Worm (Caenorhabditis elegans) whole organism, late embryonic: ENCODE measurements around the gene str-130.

ENCODE experiments used
- C38D4.7 ChIP-seq: fragments of 200-800 bp; sonication (Bioruptor generic); optimal IDR thresholded peaks from 2 replicates; lab custom pipeline; 2018; ENCODE audit warnings: mild to moderate bottlenecking, missing genetic modification characterization, moderate library complexity, missing compliant biosample characterization
- Y22D7AL.16 ChIP-seq: sonication (generic microtip); optimal IDR thresholded peaks from 2 replicates; lab custom pipeline; 2016; ENCODE audit warnings: missing genetic modification characterization, missing compliant biosample characterization
- ama-1 ChIP-seq: fragments of 150-350 bp; optimal IDR thresholded peaks from 2 replicates; lab custom pipeline; 2014
- ceh-19 ChIP-seq: fragments of 200-800 bp; sonication (Bioruptor generic); optimal IDR thresholded peaks from 2 replicates; lab custom pipeline; 2018; ENCODE audit warnings: mild to moderate bottlenecking, missing genetic modification characterization, missing compliant biosample characterization
- ceh-2 ChIP-seq: sonication (generic microtip); optimal IDR thresholded peaks from 2 replicates; lab custom pipeline; 2016; ENCODE audit warnings: missing genotype, missing genetic modification characterization, missing compliant biosample characterization
- ceh-31 ChIP-seq: sonication (generic microtip); optimal IDR thresholded peaks from 2 replicates; lab custom pipeline; 2016; ENCODE audit warnings: missing genetic modification characterization, missing compliant biosample characterization
- ceh-34 ChIP-seq: sonication (generic microtip); optimal IDR thresholded peaks from 2 replicates; lab custom pipeline; 2016; ENCODE audit warnings: mild to moderate bottlenecking, missing genetic modification characterization, missing compliant biosample characterization
- ceh-45 ChIP-seq: fragments of 200-800 bp; sonication (Bioruptor generic); IDR thresholded peaks from 2 replicates; pipeline ENCODE4 v1.3.6; 2022; ENCODE audit warnings: missing genetic modification reagents, missing genetic modification characterization, missing compliant biosample characterization
- dmd-4 ChIP-seq: sonication (generic microtip); optimal IDR thresholded peaks from 2 replicates; lab custom pipeline; 2016; ENCODE audit warnings: borderline replicate concordance, missing genetic modification characterization, missing compliant biosample characterization
- dve-1 ChIP-seq: sonication (generic microtip); optimal IDR thresholded peaks from 2 replicates; lab custom pipeline; 2017; ENCODE audit warnings: antibody characterized with exemption, mild to moderate bottlenecking, missing genetic modification characterization, missing compliant biosample characterization
- elt-4 ChIP-seq: sonication (generic microtip); optimal IDR thresholded peaks from 2 replicates; lab custom pipeline; 2016; ENCODE audit warnings: missing genetic modification characterization, missing compliant biosample characterization
- ets-4 ChIP-seq: sonication (generic microtip); optimal IDR thresholded peaks from 2 replicates; lab custom pipeline; 2016; ENCODE audit warnings: missing genetic modification characterization, missing compliant biosample characterization
- eyg-1 ChIP-seq: sonication (generic microtip); optimal IDR thresholded peaks from 2 replicates; lab custom pipeline; 2016; ENCODE audit warnings: missing genotype, missing genetic modification characterization, missing compliant biosample characterization
- fax-1 ChIP-seq: sonication (generic microtip); optimal IDR thresholded peaks from 2 replicates; lab custom pipeline; 2016; ENCODE audit warnings: missing genotype, missing genetic modification characterization, missing compliant biosample characterization
- fkh-10 ChIP-seq: fragments of 150-350 bp; optimal IDR thresholded peaks from 2 replicates; lab custom pipeline; 2014; ENCODE audit warnings: missing biosample characterization, missing genetic modification reagents, missing genetic modification characterization
- fkh-6 ChIP-seq: sonication (generic microtip); optimal IDR thresholded peaks from 2 replicates; lab custom pipeline; 2016; ENCODE audit warnings: missing genetic modification characterization, missing compliant biosample characterization
- gmeb-2 ChIP-seq: sonication (generic microtip); optimal IDR thresholded peaks from 2 replicates; lab custom pipeline; 2016; ENCODE audit warnings: missing genetic modification characterization, inconsistent platforms, missing compliant biosample characterization
- hlh-13 ChIP-seq: fragments of 200-800 bp; sonication (Bioruptor generic); optimal IDR thresholded peaks from 2 replicates; lab custom pipeline; 2018; ENCODE audit warnings: mild to moderate bottlenecking, missing genetic modification characterization, missing compliant biosample characterization
- hlh-30 ChIP-seq: sonication (generic microtip); optimal IDR thresholded peaks from 2 replicates; lab custom pipeline; 2017; ENCODE audit warnings: antibody characterized with exemption, missing genetic modification characterization, missing compliant biosample characterization; ENCODE audit not compliant: insufficient read depth
- madf-2 ChIP-seq: sonication (generic microtip); optimal IDR thresholded peaks from 2 replicates; lab custom pipeline; 2017; ENCODE audit warnings: missing genetic modification characterization, missing compliant biosample characterization
- mec-3 ChIP-seq: sonication (generic microtip); optimal IDR thresholded peaks from 2 replicates; lab custom pipeline; 2016; ENCODE audit warnings: borderline replicate concordance, missing genetic modification characterization, missing compliant biosample characterization
- nfya-1 ChIP-seq: sonication (generic microtip); optimal IDR thresholded peaks from 2 replicates; lab custom pipeline; 2017; ENCODE audit warnings: missing genetic modification characterization, mild to moderate bottlenecking, missing compliant biosample characterization, antibody characterized with exemption, moderate library complexity
- npax-4 ChIP-seq: sonication (generic microtip); optimal IDR thresholded peaks from 2 replicates; lab custom pipeline; 2016; ENCODE audit warnings: missing genetic modification characterization, missing compliant biosample characterization
- pag-3 ChIP-seq: sonication (generic microtip); optimal IDR thresholded peaks from 2 replicates; lab custom pipeline; 2016; ENCODE audit warnings: missing compliant biosample characterization, missing genetic modification characterization, borderline replicate concordance
- pax-1 ChIP-seq: fragments of 150-350 bp; optimal IDR thresholded peaks from 2 replicates; lab custom pipeline; 2014; ENCODE audit warnings: missing biosample characterization, missing genetic modification characterization
- pha-2 ChIP-seq: sonication (generic microtip); optimal IDR thresholded peaks from 2 replicates; lab custom pipeline; 2017; ENCODE audit warnings: mild to moderate bottlenecking, missing genetic modification characterization, missing compliant biosample characterization
- pha-4 ChIP-seq: fragments of 150-350 bp; optimal IDR thresholded peaks from 2 replicates; lab custom pipeline; 2018; ENCODE audit warnings: missing biosample characterization, missing genetic modification reagents, missing genetic modification characterization
- rnt-1 ChIP-seq: sonication (generic microtip); optimal IDR thresholded peaks from 2 replicates; lab custom pipeline; 2016; ENCODE audit warnings: missing genetic modification characterization, missing compliant biosample characterization
- sox-2 ChIP-seq: fragments of 200-800 bp; sonication (Bioruptor generic); IDR thresholded peaks from 2 replicates; pipeline ENCODE4 v1.3.6; 2022; ENCODE audit warnings: missing genetic modification reagents, missing genetic modification characterization, missing compliant biosample characterization
- sox-4 ChIP-seq: sonication (generic microtip); optimal IDR thresholded peaks from 2 replicates; lab custom pipeline; 2017; ENCODE audit warnings: mild to moderate bottlenecking, missing genetic modification characterization, inconsistent platforms, missing compliant biosample characterization
- syd-9 ChIP-seq: sonication (generic microtip); optimal IDR thresholded peaks from 2 replicates; lab custom pipeline; 2016; ENCODE audit warnings: mild to moderate bottlenecking, missing genetic modification characterization, moderate library complexity, missing compliant biosample characterization
- tbx-7 ChIP-seq: sonication (generic microtip); optimal IDR thresholded peaks from 2 replicates; lab custom pipeline; 2016; ENCODE audit warnings: missing genotype, missing genetic modification characterization, missing compliant biosample characterization
- ttx-3 ChIP-seq: sonication (generic microtip); optimal IDR thresholded peaks from 2 replicates; lab custom pipeline; 2016; ENCODE audit warnings: missing genetic modification reagents, missing genetic modification characterization, missing compliant biosample characterization
- unc-3 ChIP-seq, 2 experiments: fragments of 200-800 bp in 1 of 2; sonication (Bioruptor generic) in 1 of 2; sonication (generic microtip) in 1 of 2; conservative IDR thresholded peaks in 1 of 2; optimal IDR thresholded peaks in 1 of 2; 2 replicates each; pipeline versions ENCODE4 v1.3.6 to Lab custom; 2016 to 2022; ENCODE audit warnings: missing compliant biosample characterization in 2 of 2, missing genetic modification characterization in 2 of 2, missing genetic modification reagents in 1 of 2
- unc-55 ChIP-seq: sonication (generic microtip); optimal IDR thresholded peaks from 2 replicates; lab custom pipeline; 2017; ENCODE audit warnings: missing biosample characterization, missing genetic modification reagents, missing genetic modification characterization
- zip-5 ChIP-seq: sonication (generic microtip); optimal IDR thresholded peaks from 2 replicates; lab custom pipeline; 2016; ENCODE audit warnings: missing genetic modification characterization, missing compliant biosample characterization
- ztf-16 ChIP-seq: sonication (generic microtip); optimal IDR thresholded peaks from 2 replicates; lab custom pipeline; 2017; ENCODE audit warnings: missing genetic modification characterization, missing compliant biosample characterization

str-130 gene

ce11 chrV:8099306-8099705 lies 8.8 kb upstream of the str-130 start, which contains the start of gene sdz-23:
Gene sdz-23 (plus strand): TSS chrV:8099606.
- TF ChIP-seq syd-9 (tag; lab: Kevin White, UChicago) (no peak), nfya-1 (tag; lab: Kevin White, UChicago) (no peak), ttx-3 (tag; lab: Kevin White, UChicago) (no peak), tbx-7 (tag; lab: Kevin White, UChicago) (no peak), ama-1 (lab: Kevin White, UChicago) (no peak), fkh-10 (GFP tag; lab: Kevin White, UChicago) (no peak), unc-55 (GFP tag; lab: Kevin White, UChicago) (no peak), ceh-45 (no peak), mec-3 (tag; lab: Kevin White, UChicago) (no peak), npax-4 (tag; lab: Kevin White, UChicago) (no peak), sox-2 (GFP tag; lab: Robert Waterston, UW) (no peak), fax-1 (tag; lab: Kevin White, UChicago) (no peak)
- TF ChIP-seq, all 69 proteins: peak for 0

- TF ChIP-seq hlh-30 (tag; lab: Kevin White, UChicago) (no peak), ceh-31 (tag; lab: Kevin White, UChicago) (no peak), pax-1 (tag; lab: Kevin White, UChicago) (no peak), pha-2 (tag; lab: Kevin White, UChicago) (no peak), ttx-3 (tag; lab: Kevin White, UChicago) (no peak), dmd-4 (tag; lab: Kevin White, UChicago) (no peak), zip-5 (tag; lab: Kevin White, UChicago) (no peak), C38D4.7 (no peak), sox-2 (GFP tag; lab: Robert Waterston, UW) (no peak), eyg-1 (tag; lab: Kevin White, UChicago) (no peak), sox-4 (tag; lab: Kevin White, UChicago) (no peak)
Measured at ce11 chrV:8098239-8098638, 7.7 kb upstream of the str-130 start, which contains the start of gene str-145. Gene str-145 (minus strand): TSS chrV:8098339.

DNA sequence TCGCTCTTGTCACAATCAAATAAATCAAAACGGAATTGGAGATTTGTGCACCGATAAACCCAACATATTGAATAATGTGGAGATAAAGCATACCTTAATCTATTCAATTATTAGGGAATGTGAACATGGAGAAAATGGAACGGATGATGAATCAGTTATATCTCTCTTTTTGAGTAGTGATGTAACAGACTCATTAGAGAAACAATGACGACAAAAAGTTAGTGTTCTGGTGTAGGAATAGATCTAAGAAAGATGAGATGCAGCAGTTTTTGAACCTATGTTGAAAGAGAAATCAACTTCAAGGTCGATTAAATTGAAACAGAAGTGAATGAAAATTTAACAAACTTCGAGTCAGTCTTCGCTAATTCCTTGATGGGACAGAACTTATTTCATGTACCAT lies 4.9 kb upstream of the str-130 start, which contains the start of gene str-146:
Gene str-146, minus strand, starts transcription at position 101 of the 400 bp plus-strand sequence.
- TF ChIP-seq hlh-13 (GFP tag; lab: Kevin White, UChicago) (no peak), gmeb-2 (no peak), hlh-30 (tag; lab: Kevin White, UChicago) (no peak), madf-2 (tag; lab: Kevin White, UChicago) (no peak), ets-4 (no peak), dmd-4 (tag; lab: Kevin White, UChicago) (no peak), dve-1 (no peak), npax-4 (tag; lab: Kevin White, UChicago) (no peak), unc-3 (GFP tag; conservative IDR thresholded peaks at IDR 0.05; lab: Robert Waterston, UW) (no peak), unc-3 (tag; optimal IDR thresholded peaks at IDR 0.05; lab: Kevin White, UChicago) (no peak), fkh-10 (GFP tag; lab: Kevin White, UChicago) (no peak), rnt-1 (tag; lab: Kevin White, UChicago) (no peak), fkh-6 (no peak), pag-3 (tag; lab: Kevin White, UChicago) (no peak), syd-9 (tag; lab: Kevin White, UChicago) (no peak), zip-5 (tag; lab: Kevin White, UChicago) (no peak), ceh-34 (no peak)

ce11 chrV:8092385-8092784 lies 1.9 kb upstream of the str-130 start, which contains the start of gene str-129:
Gene str-129 (minus strand): TSS chrV:8092485.
- TF ChIP-seq elt-4 (tag; lab: Kevin White, UChicago), result no peak
- no peak for TF ChIP-seq ceh-19 (GFP tag; lab: Kevin White, UChicago)
- TF ChIP-seq eyg-1 (tag; lab: Kevin White, UChicago), result no peak
- TF ChIP-seq rnt-1 (tag; lab: Kevin White, UChicago), result no peak
- no peak for TF ChIP-seq ceh-2
- no peak for TF ChIP-seq Y22D7AL.16 (tag; lab: Kevin White, UChicago)
- TF ChIP-seq pha-4, result no peak
- TF ChIP-seq ztf-16 (tag; lab: Kevin White, UChicago), result no peak
- TF ChIP-seq sox-2 (GFP tag; lab: Robert Waterston, UW), result no peak
